Worm (Caenorhabditis elegans) whole organism, L4 larva: ENCODE results near the gene pcrg-1.
A peak's percentile ranks its signal among the peaks of the same experiment; 100 is the strongest.

Source experiments
- D1046.2 ChIP-seq: fragments of 200-800 bp; sonication (Bioruptor generic); IDR thresholded peaks from 2 replicates; pipeline ENCODE4 v1.3.6; 2022; ENCODE audit warnings: missing genetic modification characterization, missing compliant biosample characterization
- R02D3.7 ChIP-seq: fragments of 150-350 bp; sonication (generic microtip); optimal IDR thresholded peaks from 3 replicates; lab custom pipeline; 2014; ENCODE audit warnings: missing biosample characterization, missing genetic modification characterization
- T20F7.1 ChIP-seq: fragments of 200-800 bp; sonication (Bioruptor generic); optimal IDR thresholded peaks from 2 replicates; lab custom pipeline; 2018; ENCODE audit warnings: mild to moderate bottlenecking, missing genetic modification characterization, missing compliant biosample characterization
- ama-1 ChIP-seq: fragments of 150-350 bp; optimal IDR thresholded peaks from 2 replicates; lab custom pipeline; 2014; ENCODE audit warnings: inconsistent platforms, mixed read lengths
- attf-4 ChIP-seq: sonication (generic microtip); optimal IDR thresholded peaks from 3 replicates; lab custom pipeline; 2017; ENCODE audit warnings: missing biosample characterization, missing genetic modification characterization
- ceh-32 ChIP-seq: sonication (generic microtip); optimal IDR thresholded peaks from 2 replicates; lab custom pipeline; 2016; ENCODE audit warnings: mild to moderate bottlenecking, missing genetic modification characterization, missing compliant biosample characterization; ENCODE audit not compliant: poor library complexity
- ceh-82 ChIP-seq: sonication (generic microtip); optimal IDR thresholded peaks from 2 replicates; lab custom pipeline; 2017; ENCODE audit warnings: missing biosample characterization, missing genetic modification characterization
- daf-12 ChIP-seq: fragments of 150-350 bp; optimal IDR thresholded peaks from 2 replicates; lab custom pipeline; 2014; ENCODE audit warnings: missing biosample characterization, missing genetic modification reagents, missing genetic modification characterization
- daf-16 ChIP-seq, 3 experiments: sonication (generic microtip); optimal IDR thresholded peaks; 2 replicates each; lab custom pipeline; 2016 to 2017; ENCODE audit warnings: missing genetic modification characterization in 3 of 3, missing genetic modification reagents in 3 of 3, mild to moderate bottlenecking in 2 of 3, missing compliant biosample characterization in 2 of 3, missing biosample characterization in 1 of 3, moderate library complexity in 1 of 3
- daf-19 ChIP-seq: fragments of 200-800 bp; sonication (Bioruptor generic); conservative IDR thresholded peaks from 2 replicates; pipeline ENCODE4 v1.3.6; 2022; ENCODE audit warnings: missing genetic modification characterization, missing compliant biosample characterization
- daf-8 ChIP-seq: fragments of 200-800 bp; sonication (Bioruptor generic); IDR thresholded peaks from 2 replicates; pipeline ENCODE4 v1.3.6; 2022; ENCODE audit warnings: missing genetic modification characterization, missing compliant biosample characterization
- dmd-6 ChIP-seq: fragments of 200-800 bp; sonication (Bioruptor generic); IDR thresholded peaks from 2 replicates; pipeline ENCODE4 v1.3.6; 2022; ENCODE audit warnings: missing genetic modification reagents, missing genetic modification characterization, missing compliant biosample characterization
- dmd-9 ChIP-seq: fragments of 200-800 bp; sonication (Bioruptor generic); IDR thresholded peaks from 2 replicates; pipeline ENCODE4 v1.3.6; 2022; ENCODE audit warnings: missing genetic modification reagents, missing genetic modification characterization, missing compliant biosample characterization
- dpl-1 ChIP-seq: fragments of 150-350 bp; optimal IDR thresholded peaks from 2 replicates; lab custom pipeline; 2014; ENCODE audit warnings: missing biosample characterization, missing genetic modification reagents, missing genetic modification characterization
- dve-1 ChIP-seq: sonication (generic microtip); optimal IDR thresholded peaks from 2 replicates; lab custom pipeline; 2017; ENCODE audit warnings: antibody characterized with exemption, mild to moderate bottlenecking, missing genetic modification characterization, missing compliant biosample characterization; ENCODE audit not compliant: insufficient read depth
- gei-8 ChIP-seq: fragments of 200-800 bp; sonication (Bioruptor generic); optimal IDR thresholded peaks from 2 replicates; lab custom pipeline; 2018; ENCODE audit warnings: mild to moderate bottlenecking, missing genetic modification characterization, missing compliant biosample characterization
- hlh-11 ChIP-seq: fragments of 200-800 bp; sonication (Bioruptor generic); optimal IDR thresholded peaks from 2 replicates; lab custom pipeline; 2018; ENCODE audit warnings: mild to moderate bottlenecking, missing genetic modification characterization, missing compliant biosample characterization
- hlh-30 ChIP-seq: sonication (generic microtip); optimal IDR thresholded peaks from 2 replicates; lab custom pipeline; 2017; ENCODE audit warnings: antibody characterized with exemption, mild to moderate bottlenecking, missing genetic modification characterization, missing compliant biosample characterization; ENCODE audit not compliant: insufficient read depth
- lin-13 ChIP-seq: fragments of 150-350 bp; optimal IDR thresholded peaks from 2 replicates; lab custom pipeline; 2014; ENCODE audit warnings: missing biosample characterization, missing genetic modification reagents, missing genetic modification characterization
- lsy-2 ChIP-seq, 2 experiments: fragments of 150-350 bp in 1 of 2; sonication (generic microtip) in 1 of 2; optimal IDR thresholded peaks; 2 replicates each; lab custom pipeline; 2014 to 2017; ENCODE audit warnings: missing biosample characterization in 2 of 2, missing genetic modification characterization in 2 of 2
- mdt-29 ChIP-seq: fragments of 200-800 bp; sonication (Bioruptor generic); IDR thresholded peaks from 2 replicates; pipeline ENCODE4 v1.3.6; 2022; ENCODE audit warnings: missing genetic modification reagents, missing genetic modification characterization, missing compliant biosample characterization
- mep-1 ChIP-seq: fragments of 150-350 bp; sonication (generic microtip); optimal IDR thresholded peaks from 3 replicates; lab custom pipeline; 2014; ENCODE audit warnings: missing biosample characterization, missing genetic modification characterization
- nhr-11 ChIP-seq: fragments of 150-350 bp; optimal IDR thresholded peaks from 2 replicates; lab custom pipeline; 2014; ENCODE audit warnings: missing biosample characterization, missing genetic modification characterization
- nhr-111 ChIP-seq: fragments of 200-800 bp; sonication (Bioruptor generic); optimal IDR thresholded peaks from 2 replicates; lab custom pipeline; 2018; ENCODE audit warnings: mild to moderate bottlenecking, missing genetic modification characterization, missing compliant biosample characterization
- nhr-25 ChIP-seq: sonication (generic microtip); optimal IDR thresholded peaks from 2 replicates; lab custom pipeline; 2017; ENCODE audit warnings: missing genetic modification characterization, mild to moderate bottlenecking, missing compliant biosample characterization, antibody characterized with exemption, moderate library complexity, borderline replicate concordance; ENCODE audit not compliant: insufficient read depth
- nhr-28 ChIP-seq: fragments of 150-350 bp; optimal IDR thresholded peaks from 2 replicates; lab custom pipeline; 2014; ENCODE audit warnings: missing biosample characterization, missing genetic modification characterization
- pqm-1 ChIP-seq: sonication (generic microtip); optimal IDR thresholded peaks from 2 replicates; lab custom pipeline; 2017; ENCODE audit warnings: missing biosample characterization, missing genetic modification characterization
- snpc-4 ChIP-seq: fragments of 150-350 bp; optimal IDR thresholded peaks from 2 replicates; lab custom pipeline; 2014; ENCODE audit warnings: missing biosample characterization, missing genetic modification characterization
- unc-62 ChIP-seq, 3 experiments: fragments of 150-350 bp in 1 of 3; sonication (generic microtip); optimal IDR thresholded peaks in 2 of 3; peaks in 1 of 3; 1 replicate in 1 of 3; 2 replicates in 2 of 3; lab custom pipeline; 2014 to 2017; ENCODE audit warnings: missing biosample characterization in 3 of 3, missing genetic modification characterization in 3 of 3, missing genetic modification reagents in 3 of 3, missing genotype in 1 of 3
- zag-1 ChIP-seq: fragments of 150-350 bp; optimal IDR thresholded peaks from 2 replicates; lab custom pipeline; 2014; ENCODE audit warnings: missing biosample characterization, missing genetic modification characterization
- zfp-3 ChIP-seq: fragments of 200-800 bp; sonication (Bioruptor generic); conservative IDR thresholded peaks from 2 replicates; pipeline ENCODE4 v1.3.6; 2022; ENCODE audit warnings: missing genetic modification reagents, missing genetic modification characterization, missing compliant biosample characterization
- zip-2 ChIP-seq: fragments of 150-350 bp; optimal IDR thresholded peaks from 2 replicates; lab custom pipeline; 2014; ENCODE audit warnings: missing biosample characterization, missing genetic modification characterization

pcrg-1 gene

DNA sequence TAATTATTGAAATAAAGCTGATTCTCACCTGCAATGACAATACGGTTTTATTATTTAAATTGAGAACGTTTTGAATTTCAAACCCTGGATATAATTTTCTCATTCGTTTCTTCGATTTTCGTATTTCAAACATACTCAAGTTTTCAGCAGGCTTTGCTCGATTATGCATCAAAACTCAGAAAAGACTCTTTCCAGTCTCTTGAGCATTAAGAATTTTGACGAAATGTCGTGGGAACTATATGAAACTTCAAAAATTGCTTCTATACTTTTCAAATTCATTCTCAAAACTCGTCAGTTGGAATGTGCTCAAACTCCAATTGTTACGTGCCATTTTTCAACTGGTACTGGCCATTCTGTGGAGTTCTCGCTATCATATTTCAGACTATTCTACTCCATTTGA lies 5.0 kb downstream of the pcrg-1 start, which contains the start of gene srd-59:
Gene srd-59, plus strand, starts transcription at position 301 of the 400 bp plus-strand sequence.
- no peak for TF ChIP-seq attf-4
- TF ChIP-seq dpl-1 (GFP tag; lab: Kevin White, UChicago), result no peak
- TF ChIP-seq zip-2 (tag; lab: Kevin White, UChicago), result no peak
- TF ChIP-seq D1046.2, result no peak
- no peak for TF ChIP-seq gei-8
- TF ChIP-seq daf-19 (GFP tag; lab: Robert Waterston, UW), result no peak
- TF ChIP-seq daf-16 (GFP tag; optimal IDR thresholded peaks at IDR 0.05; lab: Kevin White, UChicago), result no peak
- no peak for TF ChIP-seq daf-16 (tag; optimal IDR thresholded peaks at IDR 0.05; lab: Kevin White, UChicago)
- no peak for TF ChIP-seq mep-1 (tag; lab: Kevin White, UChicago)
- no peak for TF ChIP-seq daf-12
- TF ChIP-seq mdt-29, result no peak

DNA sequence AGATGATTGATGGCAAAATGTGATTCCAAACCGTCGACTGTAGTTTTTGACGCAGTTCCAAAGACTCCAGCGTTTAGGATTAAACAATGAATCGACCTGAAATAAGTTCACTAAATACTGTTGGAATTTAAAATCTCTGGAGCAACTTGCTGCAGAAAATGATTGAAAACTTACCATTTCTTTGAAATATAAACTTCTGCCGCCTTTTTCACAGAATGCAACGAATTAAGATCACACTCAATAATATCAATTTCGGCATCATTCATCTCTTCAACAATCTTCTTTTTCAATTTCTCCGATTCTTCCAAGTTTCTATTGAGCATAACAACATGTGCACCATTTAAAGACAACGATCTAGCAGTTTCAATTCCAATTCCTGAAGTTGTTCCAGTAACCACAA lies 7.3 kb downstream of the pcrg-1 start:
- TF ChIP-seq unc-62 (GFP tag; optimal IDR thresholded peaks at IDR 0.05 in 1 of 2; lab: Kevin White, UChicago), result peak in 1 of 2 experiments; percentile 90
- no peak for TF ChIP-seq unc-62 (tag; optimal IDR thresholded peaks at IDR 0.05; lab: Kevin White, UChicago)
- TF ChIP-seq ama-1 (lab: Kevin White, UChicago), result no peak

ce11 chrII:7208184-7208583 lies 7.8 kb downstream of the pcrg-1 start, which contains the start of gene dhs-7:
dhs-7 (minus strand) TSS chrII:7208460.
- TF ChIP-seq dve-1 (tag; lab: Kevin White, UChicago) (peak; percentile 58), ceh-32 (no peak), pqm-1 (tag; lab: Kevin White, UChicago) (peak; percentile 47), daf-16 (GFP tag; optimal IDR thresholded peaks at IDR 0.05; lab: Kevin White, UChicago) (no peak), daf-16 (tag; optimal IDR thresholded peaks at IDR 0.05; lab: Kevin White, UChicago) (peak; percentile 70), lin-13 (GFP tag; lab: Kevin White, UChicago) (no peak), dmd-6 (GFP tag; lab: Robert Waterston, UW) (peak; percentile 36; the same call in 1 of the 2 replicates), nhr-28 (tag; lab: Kevin White, UChicago) (peak; percentile 34), nhr-11 (tag; lab: Kevin White, UChicago) (no peak), nhr-25 (tag; lab: Kevin White, UChicago) (no peak), daf-8 (GFP tag; lab: Robert Waterston, UW) (no peak), nhr-111 (GFP tag; lab: Kevin White, UChicago) (no peak), ceh-82 (no peak), hlh-11 (tag; lab: Kevin White, UChicago) (peak; percentile 20)
- TF ChIP-seq, all 104 proteins: peak for 6

DNA sequence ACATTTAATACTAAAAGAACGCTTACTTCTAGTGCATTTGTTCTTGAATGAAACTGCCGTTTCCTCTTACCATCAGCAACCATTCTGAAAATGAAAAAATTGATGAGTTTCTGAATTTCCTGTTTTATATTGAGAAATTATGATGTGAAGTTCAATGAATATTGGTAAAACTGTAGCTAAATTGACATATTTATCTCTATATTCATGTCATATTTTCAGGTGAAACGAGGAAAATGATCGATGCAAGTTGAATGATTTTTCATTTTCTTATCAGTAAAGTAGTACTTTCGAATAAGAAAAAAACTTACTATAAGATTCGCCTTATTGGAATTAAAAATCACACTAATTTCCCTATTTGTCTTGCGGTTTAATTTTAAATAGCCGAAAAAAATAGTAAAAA lies 9.8 kb downstream of the pcrg-1 start, which contains the start of gene E04F6.15:
Gene E04F6.15, minus strand, starts transcription at position 101 of the 400 bp plus-strand sequence.
- TF ChIP-seq T20F7.1 (peak; percentile 10), pqm-1 (tag; lab: Kevin White, UChicago) (no peak), dmd-6 (GFP tag; lab: Robert Waterston, UW) (peak; percentile 47; the same call in 1 of the 2 replicates), zfp-3 (GFP tag; lab: Robert Waterston, UW) (no peak), zag-1 (tag; lab: Kevin White, UChicago) (no peak), dve-1 (tag; lab: Kevin White, UChicago) (peak; percentile 31)

ce11 chrII:7211280-7211679 lies 10.9 kb downstream of the pcrg-1 start, which contains the start of gene E04F6.8:
E04F6.8 (minus strand) TSS chrII:7211380.
- TF ChIP-seq dmd-9 (GFP tag; lab: Robert Waterston, UW) (no peak), unc-62 (GFP tag; optimal IDR thresholded peaks at IDR 0.05 in 1 of 2; lab: Kevin White, UChicago) (no peak), unc-62 (tag; optimal IDR thresholded peaks at IDR 0.05; lab: Kevin White, UChicago) (no peak), snpc-4 (no peak), R02D3.7 (no peak), lsy-2 (tag; optimal IDR thresholded peaks at IDR 0.05; lab: Kevin White, UChicago) (no peak), nhr-11 (tag; lab: Kevin White, UChicago) (peak; percentile 8), daf-16 (GFP tag; optimal IDR thresholded peaks at IDR 0.05; lab: Kevin White, UChicago) (peak in 1 of 2 experiments; percentile 75), daf-16 (tag; optimal IDR thresholded peaks at IDR 0.05; lab: Kevin White, UChicago) (no peak), hlh-30 (tag; lab: Kevin White, UChicago) (peak; percentile 38)
